Fruit fly (Drosophila melanogaster) S2 (cell line): Measurements from ENCODE around the gene Hs6st.

Source experiments
- CG8478 ChIP-seq: fragments of >200 bp; optimal IDR thresholded peaks from 2 replicates; lab custom pipeline; 2018
- CTCF ChIP-seq, 2 experiments: fragments of >200 bp; optimal IDR thresholded peaks; 2 replicates each; lab custom pipeline; 2018

Gene Hs6st

DNA sequence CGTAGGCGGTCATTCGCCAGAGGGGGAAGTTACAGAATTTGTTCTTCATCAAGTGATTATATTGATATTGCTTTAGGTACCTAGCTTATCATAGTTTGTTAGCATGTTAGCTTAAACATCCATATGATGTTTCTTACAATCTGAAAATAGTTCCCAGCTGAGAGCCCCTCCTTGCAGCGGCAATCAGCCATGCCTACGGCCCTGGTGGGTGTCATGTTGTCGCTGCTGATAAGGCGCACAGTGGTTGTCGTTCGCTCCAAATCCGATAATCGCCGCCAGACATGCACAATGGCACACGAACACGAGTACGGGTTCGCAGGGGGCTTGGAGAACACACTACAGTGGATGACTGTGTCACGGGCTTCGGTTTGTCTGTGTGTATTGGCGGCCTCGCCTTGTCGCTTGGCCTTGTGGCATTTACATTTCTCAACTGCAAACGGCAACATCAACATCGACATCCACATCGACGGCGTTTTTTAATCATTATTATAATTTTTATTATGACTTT, 102.3 kb downstream of the Hs6st start:
- TF ChIP-seq CTCF (optimal IDR thresholded peaks at IDR 0.05; lab: Kevin White, UChicago), result no peak
- no peak for TF ChIP-seq CG8478 (lab: Kevin White, UChicago)

DNA sequence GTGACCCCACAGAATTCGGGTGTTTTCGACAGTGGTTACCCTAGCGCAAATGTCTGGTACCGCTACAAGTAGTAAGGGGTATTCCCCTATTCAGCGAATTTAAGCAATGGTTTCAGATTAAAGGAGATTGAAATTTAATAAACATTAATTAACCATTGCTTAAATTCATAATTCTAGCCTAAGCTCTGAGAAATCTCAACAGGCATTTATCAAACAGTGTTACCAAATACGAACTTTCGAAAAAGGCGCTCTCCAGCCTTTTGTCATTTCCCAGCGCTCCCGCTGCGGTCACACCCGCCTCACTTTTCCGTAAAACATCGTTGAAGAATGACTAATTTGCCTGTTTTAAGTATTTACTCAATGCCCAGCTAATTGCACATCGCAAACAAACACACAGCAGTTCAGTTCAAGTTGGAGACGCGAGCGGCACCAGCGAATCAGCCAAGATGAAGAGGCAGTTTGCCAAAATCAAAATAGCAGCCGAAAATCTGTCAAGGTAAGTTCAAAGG, 103.4 kb downstream of the Hs6st start, which contains the start of the genes Surf6 and RhoGAP92B:
Surf6 (minus strand) TSS at position 4 of the 509 bp plus-strand sequence.
RhoGAP92B (plus strand) TSS at position 300 of the 509 bp plus-strand sequence.
- TF ChIP-seq CTCF (optimal IDR thresholded peaks at IDR 0.05; lab: Kevin White, UChicago), result peak in 1 of 2 experiments; percentile 9
- no peak for TF ChIP-seq CG8478 (lab: Kevin White, UChicago)

DNA sequence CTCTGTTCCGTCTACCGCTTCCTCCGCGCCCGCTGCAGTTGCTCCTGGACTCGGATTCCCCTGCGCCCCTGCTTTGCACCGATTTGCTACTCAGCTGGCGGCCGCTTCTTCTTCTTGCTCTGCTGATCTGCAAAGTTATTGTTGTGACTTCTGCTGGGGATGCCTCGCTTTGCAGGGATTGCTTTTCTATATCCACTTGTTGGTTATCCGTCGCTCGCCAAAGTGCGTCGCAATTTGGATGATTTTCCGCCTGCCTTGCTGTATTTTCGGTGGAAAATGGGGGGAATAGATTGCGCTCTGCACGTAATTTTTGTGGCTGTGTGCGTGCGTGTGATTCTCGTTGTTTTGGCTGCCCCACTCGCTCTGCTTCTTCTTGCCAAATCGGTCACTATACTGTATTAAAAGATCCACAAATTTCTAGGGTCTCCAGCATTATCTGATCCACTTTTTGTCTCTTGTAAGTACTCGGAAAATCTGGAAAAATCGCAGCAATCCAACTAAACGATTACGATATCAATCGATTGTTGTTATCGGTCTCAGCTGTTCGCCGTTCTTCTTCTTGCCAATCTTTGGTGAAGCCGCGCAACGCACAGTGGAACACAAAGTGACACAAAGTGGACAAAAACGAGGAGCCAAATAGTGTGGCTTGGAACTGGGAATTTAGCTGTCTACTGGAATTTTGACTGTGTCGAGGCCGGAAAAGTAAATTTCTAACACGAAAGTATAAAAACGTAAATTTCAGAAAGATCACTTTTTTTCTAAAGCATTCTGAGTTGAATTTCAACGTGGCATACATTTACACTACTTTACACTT, 105.2 kb downstream of the Hs6st start, which contains the start of gene ClpX:
ClpX (minus strand) TSS at position 764 of the 814 bp plus-strand sequence.
- TF ChIP-seq CG8478 (lab: Kevin White, UChicago), result no peak
- no peak for TF ChIP-seq CTCF (optimal IDR thresholded peaks at IDR 0.05; lab: Kevin White, UChicago)

DNA sequence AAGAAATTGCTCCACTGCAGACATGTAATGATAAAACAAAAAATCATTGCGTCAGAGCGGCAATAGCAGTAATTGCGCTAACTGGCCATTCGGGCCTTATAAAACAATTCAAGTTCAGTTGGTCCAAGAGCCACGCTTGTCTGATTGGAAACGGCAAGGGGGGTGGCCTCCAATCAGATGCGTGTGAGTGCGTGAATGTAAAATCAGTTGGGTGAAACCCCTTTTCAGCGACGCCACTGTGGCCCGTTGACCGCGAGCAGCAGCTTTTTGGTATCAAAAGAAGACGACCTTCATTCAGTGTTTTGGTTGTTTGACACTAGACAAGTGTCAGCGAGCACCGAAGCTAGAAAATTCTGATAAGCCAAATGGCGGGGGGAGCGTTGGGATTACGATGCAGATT, 106.0 kb downstream of the Hs6st start:
- TF ChIP-seq CG8478 (lab: Kevin White, UChicago) (no peak), CTCF (optimal IDR thresholded peaks at IDR 0.05; lab: Kevin White, UChicago) (no peak)

DNA sequence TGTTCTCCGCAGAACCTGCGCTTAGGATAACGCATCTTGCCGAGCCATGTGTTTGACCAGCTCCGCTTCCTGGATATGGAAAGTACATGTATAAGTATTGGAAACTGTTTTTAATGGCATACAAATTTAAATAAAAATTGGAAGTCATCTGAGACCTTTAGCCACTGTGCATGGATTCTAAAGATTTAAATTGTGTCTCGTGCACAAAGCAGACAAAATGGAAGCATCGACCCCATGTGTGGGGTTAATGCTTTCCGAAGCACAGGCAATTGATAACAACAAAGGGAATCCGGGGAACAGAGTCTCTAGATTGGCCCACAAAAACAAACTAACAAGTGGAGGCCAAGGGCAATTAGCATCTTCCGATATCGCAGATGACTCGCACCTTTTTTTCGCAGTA, 106.6 kb downstream of the Hs6st start:
- TF ChIP-seq CTCF (optimal IDR thresholded peaks at IDR 0.05; lab: Kevin White, UChicago) (no peak), CG8478 (lab: Kevin White, UChicago) (no peak)

DNA sequence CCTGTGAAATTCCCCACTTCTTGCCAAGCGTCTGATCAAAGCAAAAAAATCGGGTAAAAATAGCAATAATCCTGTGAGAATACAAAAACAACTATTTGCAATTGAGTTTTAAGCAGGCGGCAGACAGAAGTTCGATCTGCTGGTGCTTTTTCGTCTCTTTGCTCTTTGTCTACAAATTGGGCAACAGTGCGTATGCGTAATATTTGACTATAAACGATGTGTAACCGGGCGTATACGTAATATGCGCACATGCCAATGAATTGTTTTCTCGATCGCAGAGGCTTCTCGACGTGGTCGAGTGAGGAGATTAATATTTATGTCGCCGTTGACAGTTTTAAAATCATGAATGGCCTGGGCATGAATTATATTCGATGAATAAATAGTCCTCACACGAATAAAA, 113.0 kb downstream of the Hs6st start:
- TF ChIP-seq CTCF (optimal IDR thresholded peaks at IDR 0.05; lab: Kevin White, UChicago), result no peak

DNA sequence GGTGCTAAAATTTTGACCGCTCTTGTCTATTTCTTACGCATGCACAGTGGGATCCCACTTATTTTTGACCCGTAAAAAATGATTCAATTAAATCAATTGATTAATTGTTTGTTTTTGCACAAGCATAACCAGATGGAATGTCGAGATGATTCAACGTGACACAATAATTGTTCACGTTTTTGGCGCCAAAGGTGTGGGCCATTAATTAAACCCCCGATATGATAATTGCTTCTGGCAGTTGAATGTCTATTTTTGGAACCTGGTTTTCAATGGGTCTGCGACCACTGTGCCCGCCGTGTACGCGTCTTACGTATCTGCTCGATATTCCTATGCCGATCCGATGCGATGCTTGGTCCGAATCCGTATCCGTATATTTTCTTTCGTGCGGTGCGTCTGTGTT, 116.3 kb downstream of the Hs6st start:
- no peak for TF ChIP-seq CG8478 (lab: Kevin White, UChicago)
- no peak for TF ChIP-seq CTCF (optimal IDR thresholded peaks at IDR 0.05; lab: Kevin White, UChicago)

DNA sequence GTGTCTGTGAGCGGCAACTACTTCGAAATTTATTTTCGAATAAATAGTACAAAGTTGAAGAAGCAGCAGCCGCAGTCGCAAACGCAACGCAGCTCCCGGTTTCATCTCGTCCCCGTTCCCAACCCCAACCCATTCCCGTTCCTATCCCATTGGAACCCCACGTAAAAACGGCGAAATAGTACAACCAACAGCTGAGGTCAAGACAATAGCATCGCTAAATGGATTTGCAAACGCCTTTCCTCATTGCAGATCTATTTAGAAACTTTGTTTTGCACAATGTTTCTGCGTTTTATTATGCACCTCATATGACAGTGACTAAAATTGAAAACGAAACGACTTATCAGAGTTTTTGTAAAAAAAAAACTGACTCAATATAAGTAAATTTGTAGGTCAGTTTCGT, 116.9 kb downstream of the Hs6st start:
- TF ChIP-seq CG8478 (lab: Kevin White, UChicago) (no peak), CTCF (optimal IDR thresholded peaks at IDR 0.05; lab: Kevin White, UChicago) (no peak)

DNA sequence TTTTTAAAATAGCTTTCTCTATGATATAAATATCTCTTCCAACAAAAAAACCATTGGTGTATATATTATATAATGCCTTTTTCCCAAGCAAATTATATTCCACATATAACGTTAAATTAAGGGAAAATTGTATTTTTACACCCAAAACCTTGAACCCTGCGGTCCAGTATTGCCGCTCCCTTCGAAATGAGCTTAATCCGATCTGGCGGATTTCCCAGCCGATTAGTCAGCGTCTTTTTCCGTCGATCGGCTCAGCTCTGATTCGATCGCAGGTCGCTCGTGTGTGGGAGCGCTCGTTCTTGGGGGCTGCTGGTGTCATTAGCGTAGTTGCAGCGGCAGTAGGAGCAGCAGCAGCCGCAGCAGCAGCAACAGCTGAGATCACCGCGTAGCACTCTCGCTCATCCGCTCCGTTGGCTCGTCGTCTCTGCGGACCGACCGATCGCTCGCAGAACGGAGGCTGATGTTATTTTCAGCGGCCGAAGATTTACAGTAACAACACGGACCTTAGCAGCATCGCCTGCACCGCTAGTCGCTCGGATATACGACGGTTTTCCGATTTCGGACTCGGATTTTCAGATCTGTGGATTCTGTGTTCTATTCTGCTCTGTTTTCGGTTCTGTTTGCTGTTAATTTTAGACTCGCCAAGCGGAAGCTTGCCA, 117.8 kb downstream of the Hs6st start, which contains the start of gene CG4733:
CG4733 (plus strand) TSS at position 350 of the 659 bp plus-strand sequence.
- no peak for TF ChIP-seq CTCF (optimal IDR thresholded peaks at IDR 0.05; lab: Kevin White, UChicago)

DNA sequence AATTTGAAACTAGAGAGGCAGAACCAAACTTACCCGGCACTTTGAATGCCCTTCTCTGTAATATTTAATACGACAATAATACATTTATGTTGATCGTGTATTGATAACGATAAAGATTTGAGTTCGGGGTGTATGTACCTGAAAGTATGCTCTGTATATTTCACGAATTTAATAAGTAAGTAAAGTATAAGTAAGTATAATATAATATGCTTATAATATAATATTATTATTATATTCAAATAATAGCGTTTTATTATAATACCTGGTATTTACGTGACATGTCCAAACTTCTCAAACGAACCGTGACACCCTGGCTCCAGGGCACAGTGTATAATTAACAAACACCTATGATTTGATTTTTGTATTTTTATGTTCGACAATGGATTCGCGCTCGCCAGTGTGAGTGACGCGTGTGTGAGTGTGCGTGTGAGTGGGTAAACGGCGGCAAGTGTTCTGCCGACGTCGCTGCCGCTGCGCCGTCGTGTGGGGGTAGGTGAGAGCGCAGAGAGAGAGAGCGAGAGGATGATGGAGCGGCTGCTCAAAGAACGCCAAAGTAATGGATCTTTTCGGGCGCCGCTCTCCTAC, 118.6 kb downstream of the Hs6st start:
- no peak for TF ChIP-seq CTCF (optimal IDR thresholded peaks at IDR 0.05; lab: Kevin White, UChicago)
- no peak for TF ChIP-seq CG8478 (lab: Kevin White, UChicago)

DNA sequence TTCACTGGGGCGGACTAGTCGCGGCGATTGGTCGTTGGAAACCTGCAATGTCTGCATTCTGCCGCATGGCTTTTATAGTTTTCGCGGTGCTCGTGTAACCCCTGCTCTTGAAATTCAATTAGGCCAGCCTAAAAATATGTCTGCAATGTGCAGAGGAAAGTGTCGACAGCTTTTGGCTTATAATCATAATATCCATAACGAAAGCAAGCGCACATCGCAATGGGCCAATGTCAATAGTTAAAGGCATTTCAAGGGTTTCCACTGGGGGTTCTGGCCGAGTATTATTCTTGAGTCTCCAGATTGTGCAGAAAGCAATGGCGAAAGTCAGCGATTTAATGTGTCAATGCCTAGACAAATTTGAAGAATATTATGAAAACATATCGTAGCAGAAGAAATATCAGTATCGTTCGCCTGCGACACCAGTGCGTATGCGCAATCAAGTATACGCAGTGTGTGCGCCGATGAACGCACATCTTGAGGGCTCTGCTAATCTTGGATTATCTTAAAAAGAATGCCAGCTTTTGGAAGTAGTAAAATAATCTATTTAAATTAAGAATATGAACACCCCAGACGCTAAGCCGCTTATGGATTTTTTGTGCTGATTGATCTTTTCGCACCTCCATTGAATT, 120.0 kb downstream of the Hs6st start, which contains the start of gene ninaE:
ninaE (minus strand) TSS at position 51 of the 629 bp plus-strand sequence.
- no peak for TF ChIP-seq CTCF (optimal IDR thresholded peaks at IDR 0.05; lab: Kevin White, UChicago)
- TF ChIP-seq CG8478 (lab: Kevin White, UChicago), result no peak

DNA sequence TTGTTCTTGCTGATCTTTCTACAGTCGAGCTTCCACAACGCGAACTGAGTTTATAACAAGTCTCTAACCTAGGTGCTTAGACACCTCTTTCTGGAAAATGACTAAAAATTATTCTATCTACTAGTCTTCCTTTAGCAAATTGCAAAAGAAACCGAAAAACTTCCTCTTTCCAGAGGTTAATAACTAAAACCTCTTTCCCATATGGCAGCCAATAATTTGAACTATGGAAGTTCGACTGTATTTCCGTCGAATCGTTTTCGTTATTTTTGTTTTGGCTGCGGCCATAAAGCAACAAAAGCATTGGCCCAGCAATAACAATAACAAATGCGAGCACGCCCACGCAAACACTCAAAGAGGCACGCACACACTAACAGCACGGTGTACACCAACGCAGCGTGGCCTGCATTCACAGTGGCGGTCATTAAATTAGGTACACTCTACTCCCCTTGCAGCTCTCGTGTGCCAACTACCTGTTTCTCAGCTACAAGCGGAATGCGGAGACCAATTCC, 127.8 kb downstream of the Hs6st start:
- no peak for TF ChIP-seq CG8478 (lab: Kevin White, UChicago)
- no peak for TF ChIP-seq CTCF (optimal IDR thresholded peaks at IDR 0.05; lab: Kevin White, UChicago)

DNA sequence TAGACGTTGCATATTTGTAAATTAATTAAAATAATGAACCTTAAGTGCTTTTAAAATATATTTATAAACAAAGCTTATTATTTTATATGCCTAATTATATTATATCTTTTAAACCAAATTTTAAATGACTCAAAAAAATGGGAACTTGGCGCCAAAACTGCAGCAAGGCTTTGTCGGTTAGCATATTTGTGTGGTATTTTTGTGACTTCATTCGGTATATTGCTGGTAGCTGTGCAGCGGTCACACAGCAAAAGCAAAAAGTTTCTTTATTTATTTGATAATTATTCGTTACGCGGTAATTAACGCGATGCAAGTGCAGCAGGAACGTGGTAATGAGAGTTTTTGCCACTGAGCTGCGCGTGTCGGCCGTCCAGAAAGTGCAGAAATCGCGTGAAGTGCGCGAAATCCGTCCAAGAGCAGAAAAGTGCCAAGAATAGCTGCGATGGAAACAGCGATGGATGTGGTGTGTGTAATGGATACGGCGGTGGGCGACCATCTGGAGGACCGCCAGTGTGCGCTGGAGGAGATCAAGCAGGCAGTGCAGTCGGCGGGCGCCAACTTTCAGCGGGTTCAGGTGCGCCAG, 128.8 kb downstream of the Hs6st start, which contains the start of gene Ask1:
Ask1 (plus strand) TSS at position 250 of the 583 bp plus-strand sequence.
- TF ChIP-seq CG8478 (lab: Kevin White, UChicago) (no peak), CTCF (optimal IDR thresholded peaks at IDR 0.05; lab: Kevin White, UChicago) (no peak)
